Worm (Caenorhabditis elegans) whole organism, L1 larva: ENCODE data around the gene F01D5.6.

Experiments
- egl-27 ChIP-seq, 2 experiments: fragments of 150-350 bp in 1 of 2; sonication (generic microtip); optimal IDR thresholded peaks; 3 replicates each; lab custom pipeline; 2017 to 2018; ENCODE audit warnings: missing biosample characterization in 2 of 2, missing genetic modification characterization in 2 of 2, missing genetic modification reagents in 2 of 2
- elt-2 ChIP-seq: sonication (generic microtip); optimal IDR thresholded peaks from 2 replicates; lab custom pipeline; 2016; ENCODE audit warnings: missing genetic modification characterization, mild to moderate bottlenecking, inconsistent platforms, missing compliant biosample characterization, missing genetic modification reagents
- ets-5 ChIP-seq: fragments of 200-800 bp; sonication (Bioruptor generic); IDR thresholded peaks from 2 replicates; pipeline ENCODE4 v1.3.6; 2022; ENCODE audit warnings: missing genetic modification characterization, missing compliant biosample characterization
- fkh-10 ChIP-seq: sonication (generic microtip); optimal IDR thresholded peaks from 2 replicates; lab custom pipeline; 2017; ENCODE audit warnings: missing biosample characterization, missing genetic modification reagents, missing genetic modification characterization
- fkh-4 ChIP-seq: sonication (generic microtip); optimal IDR thresholded peaks from 2 replicates; lab custom pipeline; 2016; ENCODE audit warnings: missing compliant biosample characterization, missing genetic modification characterization, borderline replicate concordance
- fkh-8 ChIP-seq: sonication (generic microtip); optimal IDR thresholded peaks from 2 replicates; lab custom pipeline; 2016; ENCODE audit warnings: mild to moderate bottlenecking, missing genetic modification characterization, missing compliant biosample characterization
- hpl-2 ChIP-seq: fragments of 150-350 bp; optimal IDR thresholded peaks from 2 replicates; lab custom pipeline; 2014; ENCODE audit warnings: missing biosample characterization, missing genetic modification reagents, missing genetic modification characterization
- lin-39 ChIP-seq: fragments of 150-350 bp; optimal IDR thresholded peaks from 2 replicates; lab custom pipeline; 2014; ENCODE audit warnings: missing biosample characterization, missing genetic modification reagents, missing genetic modification characterization
- nhr-11 ChIP-seq: fragments of 150-350 bp; optimal IDR thresholded peaks from 2 replicates; lab custom pipeline; 2014; ENCODE audit warnings: missing biosample characterization, missing genetic modification characterization
- nhr-28 ChIP-seq: fragments of 150-350 bp; optimal IDR thresholded peaks from 2 replicates; lab custom pipeline; 2014; ENCODE audit warnings: missing biosample characterization, missing genetic modification characterization
- snpc-4 ChIP-seq: fragments of 150-350 bp; optimal IDR thresholded peaks from 2 replicates; lab custom pipeline; 2014; ENCODE audit warnings: missing biosample characterization, missing genetic modification characterization
- ztf-4 ChIP-seq: fragments of 150-350 bp; optimal IDR thresholded peaks from 2 replicates; lab custom pipeline; 2014; ENCODE audit warnings: missing biosample characterization, missing genetic modification characterization

- TF ChIP-seq ets-5 (GFP tag; lab: Robert Waterston, UW) (no peak), fkh-10 (GFP tag; lab: Kevin White, UChicago) (no peak), fkh-4 (no peak), hpl-2 (GFP tag; lab: Kevin White, UChicago) (no peak), elt-2 (tag; lab: Kevin White, UChicago) (no peak), fkh-8 (tag; lab: Kevin White, UChicago) (no peak), nhr-28 (tag; lab: Kevin White, UChicago) (no peak), lin-39 (no peak), nhr-11 (tag; lab: Kevin White, UChicago) (no peak), snpc-4 (tag; lab: Kevin White, UChicago) (no peak), egl-27 (tag; optimal IDR thresholded peaks at IDR 0.05; lab: Kevin White, UChicago) (no peak), ztf-4 (no peak)
These were observed 40.1 kb upstream of the F01D5.6 start, which contains the start of gene W07G1.7 for ce11 chrII:13966242-13966641.
